Fruit fly (Drosophila melanogaster) whole organism, embryonic: ENCODE results near the gene CG32066.

ENCODE experiments used
- Blimp-1 ChIP-seq: fragments of 200-800 bp; sonication (Bioruptor generic); optimal IDR thresholded peaks from 3 replicates; lab custom pipeline; 2018; ENCODE audit warnings: missing biosample characterization, missing genetic modification characterization, mild to moderate bottlenecking, moderate library complexity, missing genetic modification reagents
- BtbVII ChIP-seq: fragments of 200-800 bp; sonication (Bioruptor generic); optimal IDR thresholded peaks from 3 replicates; lab custom pipeline; 2017; ENCODE audit warnings: missing biosample characterization, mild to moderate bottlenecking, missing genetic modification characterization
- CG1024 ChIP-seq: fragments of 200-800 bp; sonication (Bioruptor generic); IDR thresholded peaks from 2 replicates; pipeline ENCODE4 v1.3.6; 2022; ENCODE audit warnings: missing biosample characterization, missing genetic modification characterization
- CG10321 ChIP-seq: fragments of 200-800 bp; sonication (Bioruptor generic); IDR thresholded peaks from 2 replicates; pipeline ENCODE4 v1.3.6; 2022; ENCODE audit warnings: missing biosample characterization, missing genetic modification characterization
- CG10462 ChIP-seq: fragments of 200-800 bp; sonication (Bioruptor generic); optimal IDR thresholded peaks from 2 replicates; lab custom pipeline; 2016; ENCODE audit warnings: missing biosample characterization, missing genetic modification characterization
- CG11504 ChIP-seq: fragments of 200-800 bp; sonication (Bioruptor generic); optimal IDR thresholded peaks from 3 replicates; lab custom pipeline; 2019; ENCODE audit warnings: missing biosample characterization, mild to moderate bottlenecking, missing genetic modification characterization, moderate library complexity
- CG1233 ChIP-seq: fragments of 200-800 bp; sonication (Bioruptor generic); optimal IDR thresholded peaks from 4 replicates; lab custom pipeline; 2018; ENCODE audit warnings: missing biosample characterization, mild to moderate bottlenecking, missing genetic modification characterization
- CG12942 ChIP-seq: fragments of 200-800 bp; sonication (Bioruptor generic); optimal IDR thresholded peaks from 3 replicates; lab custom pipeline; 2016; ENCODE audit warnings: missing biosample characterization, missing genetic modification characterization
- CG13296 ChIP-seq: fragments of 200-800 bp; sonication (Bioruptor generic); optimal IDR thresholded peaks from 3 replicates; lab custom pipeline; 2018; ENCODE audit warnings: missing biosample characterization, mild to moderate bottlenecking, missing genetic modification characterization
- CG15073 ChIP-seq: fragments of 200-800 bp; sonication (Bioruptor generic); optimal IDR thresholded peaks from 2 replicates; lab custom pipeline; 2016; ENCODE audit warnings: missing biosample characterization, missing genetic modification characterization
- CG2120 ChIP-seq: fragments of 200-800 bp; sonication (Bioruptor generic); optimal IDR thresholded peaks from 3 replicates; lab custom pipeline; 2016; ENCODE audit warnings: missing biosample characterization, missing genetic modification characterization
- CG2678 ChIP-seq: fragments of 200-800 bp; sonication (Bioruptor generic); optimal IDR thresholded peaks from 3 replicates; lab custom pipeline; 2019; ENCODE audit warnings: missing biosample characterization, mild to moderate bottlenecking, missing genetic modification characterization, moderate library complexity
- CG2875 ChIP-seq: fragments of 200-800 bp; sonication (Bioruptor generic); optimal IDR thresholded peaks from 2 replicates; lab custom pipeline; 2017; ENCODE audit warnings: missing biosample characterization, mild to moderate bottlenecking, missing genetic modification characterization, missing genetic modification reagents
- CG31388 ChIP-seq: fragments of 200-800 bp; sonication (Bioruptor generic); optimal IDR thresholded peaks from 2 replicates; lab custom pipeline; 2016; ENCODE audit warnings: missing biosample characterization, missing genetic modification characterization
- CG3281 ChIP-seq: fragments of 200-800 bp; sonication (Bioruptor generic); optimal IDR thresholded peaks from 3 replicates; lab custom pipeline; 2017; ENCODE audit warnings: missing biosample characterization, mild to moderate bottlenecking, missing genetic modification characterization
- CG4424 ChIP-seq: fragments of 200-800 bp; sonication (Bioruptor generic); optimal IDR thresholded peaks from 3 replicates; lab custom pipeline; 2016; ENCODE audit warnings: missing biosample characterization, missing genetic modification characterization
- CG7556 ChIP-seq: fragments of 200-800 bp; sonication (Bioruptor generic); optimal IDR thresholded peaks from 2 replicates; lab custom pipeline; 2017; ENCODE audit warnings: missing biosample characterization, mild to moderate bottlenecking, missing genetic modification characterization
- CkIIα-i1 ChIP-seq: fragments of 200-800 bp; sonication (Bioruptor generic); IDR thresholded peaks from 2 replicates; pipeline ENCODE4 v1.3.6; 2022; ENCODE audit warnings: missing biosample characterization, missing genetic modification characterization
- Dad ChIP-seq: fragments of 200-800 bp; sonication (Bioruptor generic); optimal IDR thresholded peaks from 3 replicates; lab custom pipeline; 2016; ENCODE audit warnings: missing biosample characterization, missing genetic modification characterization
- Deaf1 ChIP-seq: fragments of 200-800 bp; optimal IDR thresholded peaks from 3 replicates; lab custom pipeline; 2019; ENCODE audit warnings: missing biosample characterization, mild to moderate bottlenecking, missing genetic modification characterization, moderate library complexity
- E2f1 ChIP-seq: fragments of 200-800 bp; sonication (Bioruptor generic); IDR thresholded peaks from 2 replicates; pipeline ENCODE4 v1.3.6; 2022; ENCODE audit warnings: missing biosample characterization, missing genetic modification characterization
- Gsc ChIP-seq: fragments of 200-800 bp; sonication (Bioruptor generic); IDR thresholded peaks from 2 replicates; pipeline ENCODE4 v1.3.6; 2022; ENCODE audit warnings: missing biosample characterization, missing genetic modification characterization
- H2.0 ChIP-seq: fragments of 200-800 bp; sonication (Bioruptor generic); IDR thresholded peaks from 2 replicates; pipeline ENCODE4 v1.3.6; 2022; ENCODE audit warnings: missing biosample characterization, missing genetic modification characterization
- HHEX ChIP-seq: fragments of 200-800 bp; sonication (Bioruptor generic); optimal IDR thresholded peaks from 3 replicates; lab custom pipeline; 2017; ENCODE audit warnings: missing biosample characterization, mild to moderate bottlenecking, missing genetic modification characterization, missing genetic modification reagents
- Hey ChIP-seq: fragments of 200-800 bp; sonication (Bioruptor generic); optimal IDR thresholded peaks from 3 replicates; lab custom pipeline; 2018; ENCODE audit warnings: missing biosample characterization, mild to moderate bottlenecking, missing genetic modification characterization
- Hmr ChIP-seq: fragments of 200-800 bp; sonication (Bioruptor generic); optimal IDR thresholded peaks from 3 replicates; lab custom pipeline; 2017; ENCODE audit warnings: mild to moderate bottlenecking, missing biosample characterization, missing genetic modification reagents, missing genetic modification characterization
- Hr3 ChIP-seq: fragments of 200-800 bp; sonication (Bioruptor generic); optimal IDR thresholded peaks from 3 replicates; lab custom pipeline; 2016; ENCODE audit warnings: missing biosample characterization, missing genetic modification characterization
- Lhr ChIP-seq: fragments of 200-800 bp; sonication (Bioruptor generic); optimal IDR thresholded peaks from 3 replicates; lab custom pipeline; 2017; ENCODE audit warnings: mild to moderate bottlenecking, missing biosample characterization, missing genetic modification reagents, missing genetic modification characterization
- Mad ChIP-seq: fragments of 200-800 bp; sonication (Bioruptor generic); optimal IDR thresholded peaks from 2 replicates; lab custom pipeline; 2016; ENCODE audit warnings: missing biosample characterization, missing genetic modification characterization
- Max ChIP-seq: fragments of 200-800 bp; sonication (Bioruptor generic); optimal IDR thresholded peaks from 2 replicates; lab custom pipeline; 2016; ENCODE audit warnings: missing biosample characterization, mild to moderate bottlenecking, missing genetic modification characterization
- Med ChIP-seq: fragments of 200-800 bp; sonication (Bioruptor generic); peaks from one replicate; lab custom pipeline; 2016; ENCODE audit warnings: missing biosample characterization, missing genetic modification characterization, mild to moderate bottlenecking, inconsistent platforms, moderate library complexity
- Poxn ChIP-seq: fragments of 200-800 bp; sonication (Bioruptor generic); IDR thresholded peaks from 2 replicates; pipeline ENCODE4 v1.3.6; 2022; ENCODE audit warnings: missing biosample characterization, missing genetic modification characterization
- TFAM ChIP-seq: fragments of 200-800 bp; sonication (Bioruptor generic); optimal IDR thresholded peaks from 2 replicates; lab custom pipeline; 2017; ENCODE audit warnings: missing biosample characterization, missing genetic modification characterization, inconsistent platforms
- croc ChIP-seq: fragments of 200-800 bp; sonication (Bioruptor generic); conservative IDR thresholded peaks from 3 replicates; pipeline ENCODE4 v1.3.6; 2022; ENCODE audit warnings: missing biosample characterization, missing genetic modification characterization
- cwo ChIP-seq: fragments of 200-800 bp; sonication (Bioruptor generic); optimal IDR thresholded peaks from 3 replicates; lab custom pipeline; 2017; ENCODE audit warnings: missing biosample characterization, missing genetic modification characterization, mild to moderate bottlenecking, moderate library complexity, missing genetic modification reagents
- dmrt99B ChIP-seq: fragments of 200-800 bp; sonication (Bioruptor generic); optimal IDR thresholded peaks from 2 replicates; lab custom pipeline; 2018; ENCODE audit warnings: missing biosample characterization, mild to moderate bottlenecking, missing genetic modification characterization, moderate library complexity
- ewg ChIP-seq: fragments of 200-800 bp; sonication (Bioruptor generic); optimal IDR thresholded peaks from 3 replicates; lab custom pipeline; 2017; ENCODE audit warnings: mild to moderate bottlenecking, missing biosample characterization, missing genetic modification reagents, missing genetic modification characterization
- gem ChIP-seq: fragments of 200-800 bp; sonication (Bioruptor generic); optimal IDR thresholded peaks from 2 replicates; lab custom pipeline; 2019; ENCODE audit warnings: missing biosample characterization, mild to moderate bottlenecking, missing genetic modification characterization, moderate library complexity
- gfzf ChIP-seq: fragments of 200-800 bp; sonication (Bioruptor generic); optimal IDR thresholded peaks from 2 replicates; lab custom pipeline; 2016; ENCODE audit warnings: missing biosample characterization, mild to moderate bottlenecking, missing genetic modification characterization, moderate library complexity
- grau ChIP-seq: fragments of 200-800 bp; optimal IDR thresholded peaks from 3 replicates; lab custom pipeline; 2019; ENCODE audit warnings: missing biosample characterization, mild to moderate bottlenecking, missing genetic modification characterization, moderate library complexity
- gro ChIP-seq: fragments of 200-800 bp; sonication (Bioruptor generic); optimal IDR thresholded peaks from 2 replicates; lab custom pipeline; 2016; ENCODE audit warnings: missing biosample characterization, missing genetic modification characterization
- hb ChIP-seq: fragments of 200-800 bp; sonication (Bioruptor generic); IDR thresholded peaks from 3 replicates; pipeline ENCODE4 v1.3.6; 2022; ENCODE audit warnings: missing biosample characterization, missing genetic modification characterization; ENCODE audit not compliant: partially characterized antibody
- her ChIP-seq: fragments of 200-800 bp; sonication (Bioruptor generic); optimal IDR thresholded peaks from 2 replicates; lab custom pipeline; 2016; ENCODE audit warnings: missing biosample characterization, missing genetic modification characterization
- maf-S ChIP-seq: fragments of 200-800 bp; sonication (Bioruptor generic); optimal IDR thresholded peaks from 2 replicates; lab custom pipeline; 2016; ENCODE audit warnings: missing biosample characterization, missing genetic modification characterization
- sim ChIP-seq: fragments of 200-800 bp; sonication (Bioruptor generic); IDR thresholded peaks from 2 replicates; pipeline ENCODE4 v1.3.6; 2022; ENCODE audit warnings: missing biosample characterization, missing genetic modification characterization
- slp2 ChIP-seq: fragments of 200-800 bp; sonication (Bioruptor generic); optimal IDR thresholded peaks from 2 replicates; lab custom pipeline; 2016; ENCODE audit warnings: missing biosample characterization, missing genetic modification characterization
- zen2 ChIP-seq: fragments of 200-800 bp; sonication (Bioruptor generic); IDR thresholded peaks from 3 replicates; pipeline ENCODE4 v1.3.6; 2022; ENCODE audit warnings: missing biosample characterization, missing genetic modification characterization; ENCODE audit not compliant: partially characterized antibody

The CG32066 gene

DNA sequence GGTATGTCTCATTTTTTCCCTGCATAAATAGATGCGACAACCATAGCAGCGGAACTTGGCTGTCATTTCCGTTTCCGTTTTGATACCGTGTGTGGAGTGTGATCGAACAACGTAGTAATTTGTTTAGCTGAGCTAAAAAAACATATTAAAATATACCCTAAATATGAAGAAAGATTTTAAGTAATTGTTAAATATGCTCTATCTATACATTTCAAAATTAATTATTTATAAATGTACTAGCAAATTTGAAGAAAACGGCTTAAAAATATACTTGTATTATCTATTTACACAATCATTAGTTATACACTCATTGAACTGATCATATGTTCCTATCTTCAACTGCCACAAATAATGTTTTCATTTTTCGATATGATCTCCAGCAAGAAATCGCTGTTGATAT, 34.6 kb downstream of the CG32066 start, which contains the start of gene CG34238:
TSS of gene CG34238 (plus strand) at position 301 of the 400 bp plus-strand sequence.
- TF ChIP-seq CG12942 (GFP tag; lab: Kevin White, UChicago) (no peak), CkIIα-i1 (no peak), H2.0 (GFP tag; lab: Robert Waterston, UW) (no peak), Dad (GFP tag; lab: Kevin White, UChicago) (no peak), Hmr (GFP tag; lab: Kevin White, UChicago) (no peak), Hey (tag; lab: Kevin White, UChicago) (no peak), TFAM (GFP tag; lab: Kevin White, UChicago) (no peak), CG2875 (GFP tag; lab: Kevin White, UChicago) (no peak), CG1233 (GFP tag; lab: Kevin White, UChicago) (no peak), Poxn (GFP tag; lab: Robert Waterston, UW) (no peak), CG10462 (no peak), gro (GFP tag; lab: Kevin White, UChicago) (no peak)

DNA sequence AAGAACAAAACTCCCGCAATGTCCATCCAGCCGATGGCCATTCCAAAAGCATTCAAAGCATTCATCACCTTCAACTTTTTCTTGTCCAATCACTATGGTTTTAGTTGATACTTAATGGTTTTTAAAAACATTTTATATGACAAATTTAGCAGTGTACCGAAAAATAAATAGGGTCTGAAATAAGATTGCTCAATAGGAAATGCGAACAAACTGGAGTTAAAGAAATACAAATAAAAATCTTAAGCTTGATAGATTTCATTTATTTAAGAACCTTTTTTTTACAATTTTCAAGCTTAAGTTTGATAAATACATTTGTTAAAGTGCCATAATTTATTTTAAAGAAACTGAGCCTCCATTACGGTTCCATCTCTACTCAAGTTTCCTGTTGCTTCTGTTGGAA, 35.3 kb downstream of the CG32066 start, which contains the start of gene CG43127:
TSS of gene CG43127 (minus strand) at position 101 of the 400 bp plus-strand sequence.
- TF ChIP-seq CG1024 (GFP tag; lab: Robert Waterston, UW) (no peak), Mad (GFP tag; lab: Kevin White, UChicago) (no peak), Hr3 (GFP tag; lab: Kevin White, UChicago) (no peak), CG31388 (no peak), ewg (GFP tag; lab: Kevin White, UChicago) (no peak)

DNA sequence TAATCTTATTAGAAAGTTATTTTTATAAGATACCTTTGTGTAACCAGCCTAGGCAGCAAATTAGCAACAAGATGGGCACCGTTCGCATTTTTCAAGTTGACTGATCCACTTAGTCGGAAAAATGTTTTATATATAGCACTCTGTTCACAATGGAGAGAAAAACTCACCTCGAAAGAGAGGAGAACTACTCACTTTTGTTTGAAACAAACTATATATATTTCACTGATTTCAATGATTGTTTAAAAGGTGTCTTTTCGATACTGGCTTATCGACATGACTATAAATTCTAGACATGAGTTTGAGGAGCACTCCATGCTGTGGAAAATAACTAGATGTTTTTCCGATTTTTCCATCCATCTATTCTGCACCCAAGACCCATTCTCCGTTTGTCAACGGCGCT, 37.3 kb downstream of the CG32066 start, which contains the start of gene CG42521:
TSS of gene CG42521 (minus strand) at position 101 of the 400 bp plus-strand sequence.
- TF ChIP-seq Blimp-1 (GFP tag; lab: Kevin White, UChicago): no peak
- TF ChIP-seq zen2 (GFP tag; lab: Robert Waterston, UW): no peak
- TF ChIP-seq BtbVII (GFP tag; lab: Kevin White, UChicago): no peak
- no peak for TF ChIP-seq Lhr (GFP tag; lab: Kevin White, UChicago)
- TF ChIP-seq maf-S: no peak
- no peak for TF ChIP-seq hb (GFP tag; lab: Robert Waterston, UW)
- TF ChIP-seq gfzf: no peak

dm6 chr3L:10599512-10599911, 61.3 kb downstream of the CG32066 start:
- peak; percentile 52 for TF ChIP-seq CG2678 (tag; lab: Kevin White, UChicago)
- peak; percentile 10 for TF ChIP-seq CG7556
- no peak for TF ChIP-seq her (GFP tag; lab: Kevin White, UChicago)
- TF ChIP-seq CG2120: peak; percentile 8
- TF ChIP-seq HHEX: no peak
- TF ChIP-seq Deaf1 (tag; lab: Kevin White, UChicago): no peak
- peak; percentile 15 for TF ChIP-seq dmrt99B (tag; lab: Kevin White, UChicago)
- TF ChIP-seq CG13296 (GFP tag; lab: Kevin White, UChicago): peak; percentile 32
- TF ChIP-seq Med (GFP tag; lab: Kevin White, UChicago): peak; percentile 47
- TF ChIP-seq CG4424 (GFP tag; lab: Kevin White, UChicago): no peak
- TF ChIP-seq slp2 (GFP tag; lab: Kevin White, UChicago): no peak
- no peak for TF ChIP-seq Max (GFP tag; lab: Kevin White, UChicago)
- no peak for TF ChIP-seq CG15073
- peak; percentile 2 for TF ChIP-seq CG3281
- TF ChIP-seq CG10321 (GFP tag; lab: Robert Waterston, UW): no peak
- peak; percentile 34 for TF ChIP-seq cwo (GFP tag; lab: Kevin White, UChicago)
- peak; percentile 27 for TF ChIP-seq CG11504 (tag; lab: Kevin White, UChicago)
- no peak for TF ChIP-seq croc (GFP tag; lab: Robert Waterston, UW)
- peak; percentile 25 for TF ChIP-seq gem (tag; lab: Kevin White, UChicago)
- peak; percentile 20 for TF ChIP-seq grau (tag; lab: Kevin White, UChicago)
- no peak for TF ChIP-seq E2f1
- no peak for TF ChIP-seq sim (GFP tag; lab: Robert Waterston, UW)
- peak; percentile 37 for TF ChIP-seq Hmr (GFP tag; lab: Kevin White, UChicago)
- no peak for TF ChIP-seq Gsc (GFP tag; lab: Robert Waterston, UW)
